Worm (Caenorhabditis elegans) whole organism, mixed stage, embryonic: ENCODE results near the gene grl-25.

ENCODE experiments used
- elt-1 ChIP-seq: sonication (generic microtip); optimal IDR thresholded peaks from 2 replicates; lab custom pipeline; 2017; ENCODE audit warnings: missing genetic modification characterization, mild to moderate bottlenecking, missing compliant biosample characterization, antibody characterized with exemption, moderate library complexity, borderline replicate concordance; ENCODE audit not compliant: insufficient read depth
- nhr-237 ChIP-seq: fragments of 150-350 bp; optimal IDR thresholded peaks from 2 replicates; lab custom pipeline; 2014; ENCODE audit warnings: missing biosample characterization, missing genetic modification characterization
- nhr-28 ChIP-seq: fragments of 150-350 bp; optimal IDR thresholded peaks from 2 replicates; lab custom pipeline; 2014; ENCODE audit warnings: missing biosample characterization, missing genetic modification characterization
- ztf-11 ChIP-seq: fragments of 150-350 bp; optimal IDR thresholded peaks from 2 replicates; lab custom pipeline; 2014; ENCODE audit warnings: missing biosample characterization, missing genetic modification characterization

DNA sequence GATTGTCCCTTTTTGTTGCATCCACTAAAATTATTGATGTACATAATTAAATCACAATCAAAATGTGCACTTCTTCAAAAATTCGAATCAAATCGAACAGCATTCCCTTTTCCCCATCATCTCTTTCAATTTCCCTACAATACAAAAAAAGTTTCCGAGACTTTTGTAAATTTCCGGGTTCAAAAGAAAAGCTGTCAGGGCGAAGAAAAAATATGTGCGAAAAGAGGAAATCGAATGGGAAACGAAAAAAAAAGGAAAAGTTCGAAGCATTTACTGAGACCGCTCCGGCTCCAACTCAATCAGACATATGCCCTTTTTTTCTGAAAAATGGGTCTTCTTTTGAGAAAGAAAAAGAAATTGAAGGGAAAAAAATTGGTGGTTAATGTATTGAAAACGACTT, 12.9 kb upstream of the grl-25 start:
- TF ChIP-seq ztf-11 (tag; lab: Kevin White, UChicago) (no peak), nhr-28 (tag; lab: Kevin White, UChicago) (no peak), nhr-237 (tag; lab: Kevin White, UChicago) (no peak), elt-1 (tag; lab: Kevin White, UChicago) (no peak)
